Worm (Caenorhabditis elegans): ENCODE measurements around the gene K07G6.1.
"Not testable (repeated sequence)": the region's sequence is repeated elsewhere in the genome, so short reads cannot be mapped to it uniquely, and the experiment has no call there.

The K07G6.1 gene

ce11 chrII:1767458-1767857, 26.1 kb downstream of the K07G6.1 start:
- TF ChIP-seq lin-35 (GFP tag; optimal IDR thresholded peaks at IDR 0.05), result peak in 1 of 2 experiments; percentile 10
- TF ChIP-seq elt-2 (tag; optimal IDR thresholded peaks at IDR 0.05), result peak; percentile 28
- TF ChIP-seq efl-1 (optimal IDR thresholded peaks at IDR 0.05), result not testable (repeated sequence)
- TF ChIP-seq efl-1 (GFP tag; optimal IDR thresholded peaks at IDR 0.05 in 1 of 2), result peak in 1 of 2 experiments; percentile 43

ce11 chrII:1771347-1771746, 30.0 kb downstream of the K07G6.1 start, which contains the start of gene math-26:
Gene math-26 (plus strand): TSS chrII:1771647.
- not testable (repeated sequence) for TF ChIP-seq jun-1, tlp-1, nhr-20 (tag; optimal IDR thresholded peaks at IDR 0.05)

ce11 chrII:1771785-1772184, 30.4 kb downstream of the K07G6.1 start, which contains the start of gene math-3:
Gene math-3 (plus strand): TSS chrII:1772085.
- TF ChIP-seq lin-14 (GFP tag; optimal IDR thresholded peaks at IDR 0.05), result no peak
- TF ChIP-seq blmp-1 (tag; optimal IDR thresholded peaks at IDR 0.05), result no peak
- TF ChIP-seq dpl-1 (GFP tag; optimal IDR thresholded peaks at IDR 0.05), result no peak
- TF ChIP-seq efl-1 (optimal IDR thresholded peaks at IDR 0.05), result no peak
- no peak for TF ChIP-seq efl-1 (GFP tag; optimal IDR thresholded peaks at IDR 0.05 in 1 of 2)
- no peak for TF ChIP-seq fkh-8 (tag; optimal IDR thresholded peaks at IDR 0.05)
- TF ChIP-seq dsc-1 (tag; optimal IDR thresholded peaks at IDR 0.05), result no peak
- TF ChIP-seq nhr-90 (tag; optimal IDR thresholded peaks at IDR 0.05; ENCODE audit: poor library complexity), result no peak
- TF ChIP-seq xbp-1 (tag; optimal IDR thresholded peaks at IDR 0.05), result no peak
- no peak for TF ChIP-seq isw-1 (GFP tag; IDR thresholded peaks at IDR 0.05)
- no peak for TF ChIP-seq unc-62 (GFP tag; optimal IDR thresholded peaks at IDR 0.05)
- TF ChIP-seq elt-3 (tag; optimal IDR thresholded peaks at IDR 0.05), result no peak
- no peak for TF ChIP-seq zip-4 (GFP tag; optimal IDR thresholded peaks at IDR 0.05)
- TF ChIP-seq nhr-20 (tag; optimal IDR thresholded peaks at IDR 0.05), result no peak

ce11 chrII:1775234-1775633, 33.9 kb downstream of the K07G6.1 start, which contains the start of gene F36H5.14:
Gene F36H5.14 (plus strand): TSS chrII:1775534.
- not testable (repeated sequence) for TF ChIP-seq swsn-7, mef-2, nhr-71 (tag; optimal IDR thresholded peaks at IDR 0.05)

ce11 chrII:1782474-1782873, 41.1 kb downstream of the K07G6.1 start, which contains the start of gene math-4:
Gene math-4 (minus strand): TSS chrII:1782574.
- TF ChIP-seq unc-86 (tag; optimal IDR thresholded peaks at IDR 0.05) (no peak), efl-1 (optimal IDR thresholded peaks at IDR 0.05) (no peak), efl-1 (GFP tag; optimal IDR thresholded peaks at IDR 0.05 in 1 of 2) (peak in 1 of 2 experiments; percentile 84)

ce11 chrII:1784799-1785198, 43.5 kb downstream of the K07G6.1 start, which contains the start of gene C08F1.11:
Gene C08F1.11 (minus strand): TSS chrII:1784899.
- TF ChIP-seq unc-86 (tag; optimal IDR thresholded peaks at IDR 0.05), result no peak
- TF ChIP-seq nhr-28 (tag; optimal IDR thresholded peaks at IDR 0.05), result no peak
- TF ChIP-seq unc-30 (tag; optimal IDR thresholded peaks at IDR 0.05), result no peak
- TF ChIP-seq fkh-10 (GFP tag; optimal IDR thresholded peaks at IDR 0.05), result no peak
- TF ChIP-seq dsc-1 (tag; optimal IDR thresholded peaks at IDR 0.05), result no peak
- no peak for TF ChIP-seq vab-15 (tag; optimal IDR thresholded peaks at IDR 0.05)
- no peak for TF ChIP-seq nhr-84 (tag; optimal IDR thresholded peaks at IDR 0.05)

- TF ChIP-seq lin-13 (GFP tag; optimal IDR thresholded peaks at IDR 0.05), result no peak
- no peak for TF ChIP-seq lin-35 (GFP tag; optimal IDR thresholded peaks at IDR 0.05)
- TF ChIP-seq grh-1 (GFP tag; IDR thresholded peaks at IDR 0.05), result no peak
- TF ChIP-seq fos-1 (tag; optimal IDR thresholded peaks at IDR 0.05), result no peak
- TF ChIP-seq nhr-47 (tag; optimal IDR thresholded peaks at IDR 0.05), result no peak
- TF ChIP-seq tlp-1 (tag; optimal IDR thresholded peaks at IDR 0.05), result no peak
- TF ChIP-seq rnt-1 (tag; optimal IDR thresholded peaks at IDR 0.05), result no peak
- no peak for TF ChIP-seq hpl-2 (GFP tag; optimal IDR thresholded peaks at IDR 0.05)
- no peak for TF ChIP-seq pax-3 (tag; optimal IDR thresholded peaks at IDR 0.05)
- TF ChIP-seq pqm-1 (tag; optimal IDR thresholded peaks at IDR 0.05), result no peak
- no peak for TF ChIP-seq nhr-11 (tag; optimal IDR thresholded peaks at IDR 0.05)
- TF ChIP-seq isw-1 (GFP tag; IDR thresholded peaks at IDR 0.05), result no peak
- TF ChIP-seq lir-3 (tag; optimal IDR thresholded peaks at IDR 0.05; ENCODE audit: poor library complexity), result no peak
- TF ChIP-seq unc-130 (tag; optimal IDR thresholded peaks at IDR 0.05), result no peak
- no peak for TF ChIP-seq pag-3 (tag; optimal IDR thresholded peaks at IDR 0.05; ENCODE audit: borderline replicate concordance, insufficient read depth)
- TF ChIP-seq sptf-1 (tag; optimal IDR thresholded peaks at IDR 0.05), result no peak
- TF ChIP-seq vab-15 (tag; optimal IDR thresholded peaks at IDR 0.05), result no peak
These were observed 44.9 kb downstream of the K07G6.1 start, which contains the start of gene C08F1.10 for ce11 chrII:1786209-1786608. Gene C08F1.10 (minus strand): TSS chrII:1786309.
